Worm (Caenorhabditis elegans): ENCODE results near the gene ant-1.1.

ce11 chrIII:13492377-13492776, 29.4 kb downstream of the ant-1.1 start, which contains the start of gene twk-40:
- TF ChIP-seq aly-2 (tag; optimal IDR thresholded peaks at IDR 0.05) (no peak), nhr-10 (tag; optimal IDR thresholded peaks at IDR 0.05) (no peak), lin-15B (tag; optimal IDR thresholded peaks at IDR 0.05) (no peak), lin-13 (GFP tag; optimal IDR thresholded peaks at IDR 0.05) (no peak), lin-29 (GFP tag; IDR thresholded peaks at IDR 0.05) (no peak), unc-62 (GFP tag; optimal IDR thresholded peaks at IDR 0.05 in 1 of 2) (no peak), unc-62 (tag; optimal IDR thresholded peaks at IDR 0.05) (no peak), nhr-11 (tag; optimal IDR thresholded peaks at IDR 0.05) (no peak), ztf-11 (tag; optimal IDR thresholded peaks at IDR 0.05) (no peak)
